Fruit fly (Drosophila melanogaster) whole organism, embryonic: Measurements from ENCODE around the gene CG11309.
A peak's percentile ranks its signal among the peaks of the same experiment; 100 is the strongest.

ENCODE experiments used
- ATbp ChIP-seq: fragments of 200-800 bp; sonication (Bioruptor generic); optimal IDR thresholded peaks from 2 replicates; lab custom pipeline; 2017; ENCODE audit warnings: missing biosample characterization, mild to moderate bottlenecking, missing genetic modification characterization, missing genetic modification reagents
- Awh ChIP-seq: fragments of 200-800 bp; sonication (Bioruptor generic); IDR thresholded peaks from 2 replicates; pipeline ENCODE4, ENCODE4 v1.3.6; 2022; ENCODE audit warnings: missing biosample characterization, missing genetic modification characterization
- BtbVII ChIP-seq: fragments of 200-800 bp; sonication (Bioruptor generic); optimal IDR thresholded peaks from 3 replicates; lab custom pipeline; 2017; ENCODE audit warnings: missing biosample characterization, mild to moderate bottlenecking, missing genetic modification characterization
- CG10274 ChIP-seq: fragments of 200-800 bp; sonication (Bioruptor generic); optimal IDR thresholded peaks from 3 replicates; lab custom pipeline; 2017; ENCODE audit warnings: missing biosample characterization, mild to moderate bottlenecking, missing genetic modification characterization
- CG11504 ChIP-seq: fragments of 200-800 bp; sonication (Bioruptor generic); optimal IDR thresholded peaks from 3 replicates; lab custom pipeline; 2019; ENCODE audit warnings: missing biosample characterization, mild to moderate bottlenecking, missing genetic modification characterization, moderate library complexity
- CG16863 ChIP-seq: fragments of 200-800 bp; sonication (Bioruptor generic); optimal IDR thresholded peaks from 3 replicates; lab custom pipeline; 2016; ENCODE audit warnings: missing biosample characterization, missing genetic modification characterization
- CG17361 ChIP-seq: fragments of 200-800 bp; sonication (Bioruptor generic); IDR thresholded peaks from 3 replicates; pipeline ENCODE4 v1.3.6; 2022; ENCODE audit warnings: missing biosample characterization, missing genetic modification characterization
- CG18619 ChIP-seq: fragments of 200-800 bp; sonication (Bioruptor generic); optimal IDR thresholded peaks from 3 replicates; lab custom pipeline; 2017; ENCODE audit warnings: missing biosample characterization, mild to moderate bottlenecking, missing genetic modification characterization
- CG2120 ChIP-seq: fragments of 200-800 bp; sonication (Bioruptor generic); optimal IDR thresholded peaks from 3 replicates; lab custom pipeline; 2016; ENCODE audit warnings: missing biosample characterization, missing genetic modification characterization
- CG31388 ChIP-seq: fragments of 200-800 bp; sonication (Bioruptor generic); optimal IDR thresholded peaks from 2 replicates; lab custom pipeline; 2016; ENCODE audit warnings: missing biosample characterization, missing genetic modification characterization
- CG5953 ChIP-seq: fragments of 200-800 bp; sonication (Bioruptor generic); IDR thresholded peaks from 2 replicates; pipeline ENCODE4 v1.3.6; 2022; ENCODE audit warnings: missing biosample characterization, missing genetic modification characterization
- CHES-1-like ChIP-seq: fragments of 200-800 bp; sonication (Bioruptor generic); optimal IDR thresholded peaks from 2 replicates; lab custom pipeline; 2016; ENCODE audit warnings: missing biosample characterization, missing genetic modification characterization
- Deaf1 ChIP-seq: fragments of 200-800 bp; optimal IDR thresholded peaks from 3 replicates; lab custom pipeline; 2019; ENCODE audit warnings: missing biosample characterization, mild to moderate bottlenecking, missing genetic modification characterization, moderate library complexity
- Dek ChIP-seq: fragments of 200-800 bp; sonication (Bioruptor generic); optimal IDR thresholded peaks from 3 replicates; lab custom pipeline; 2019; ENCODE audit warnings: missing biosample characterization, mild to moderate bottlenecking, missing genetic modification characterization, moderate library complexity
- Dfd ChIP-seq, 2 experiments: fragments of >200 bp; optimal IDR thresholded peaks; 2 replicates each; lab custom pipeline; 2017; ENCODE audit warnings: missing biosample characterization in 2 of 2, missing genetic modification characterization in 2 of 2
- Hr51 ChIP-seq, 2 experiments: fragments of 200-800 bp; sonication (Bioruptor generic); optimal IDR thresholded peaks; 2 replicates in 1 of 2; 3 replicates in 1 of 2; lab custom pipeline; 2016 to 2018; ENCODE audit warnings: missing biosample characterization in 2 of 2, missing genetic modification characterization in 2 of 2, mild to moderate bottlenecking in 1 of 2, moderate library complexity in 1 of 2
- Hr78 ChIP-seq, 2 experiments: fragments of 200-800 bp in 1 of 2; fragments of >200 bp in 1 of 2; sonication (Bioruptor generic) in 1 of 2; optimal IDR thresholded peaks; 2 replicates each; lab custom pipeline; 2017 to 2019; ENCODE audit warnings: missing biosample characterization in 2 of 2, missing genetic modification characterization in 2 of 2, mild to moderate bottlenecking in 1 of 2, moderate library complexity in 1 of 2
- Med ChIP-seq: fragments of 200-800 bp; sonication (Bioruptor generic); peaks from one replicate; lab custom pipeline; 2016; ENCODE audit warnings: missing biosample characterization, missing genetic modification characterization, mild to moderate bottlenecking, inconsistent platforms, moderate library complexity
- Pdp1 ChIP-seq, 2 experiments: fragments of 200-800 bp; sonication (Bioruptor generic); optimal IDR thresholded peaks; 3 replicates each; lab custom pipeline; 2016; ENCODE audit warnings: missing biosample characterization in 2 of 2, missing genetic modification characterization in 2 of 2, mild to moderate bottlenecking in 1 of 2, moderate library complexity in 1 of 2
- Sox100B ChIP-seq: fragments of 200-800 bp; sonication (Bioruptor generic); optimal IDR thresholded peaks from 3 replicates; lab custom pipeline; 2018; ENCODE audit warnings: missing biosample characterization, mild to moderate bottlenecking, missing genetic modification characterization
- Stat92E ChIP-seq, 3 experiments: fragments of >200 bp in 2 of 3; fragments of 200-800 bp in 1 of 3; sonication (Bioruptor generic) in 1 of 3; optimal IDR thresholded peaks; 2 replicates each; lab custom pipeline; 2017 to 2019; ENCODE audit warnings: missing biosample characterization in 3 of 3, missing genetic modification characterization in 3 of 3, mild to moderate bottlenecking in 1 of 3, moderate library complexity in 1 of 3
- Vsx1 ChIP-seq: fragments of 200-800 bp; sonication (Bioruptor generic); optimal IDR thresholded peaks from 2 replicates; lab custom pipeline; 2017; ENCODE audit warnings: missing biosample characterization, mild to moderate bottlenecking, missing genetic modification characterization, missing genetic modification reagents
- abd-A ChIP-seq: fragments of 200-800 bp; sonication (Bioruptor generic); optimal IDR thresholded peaks from 3 replicates; lab custom pipeline; 2019; ENCODE audit warnings: missing biosample characterization, mild to moderate bottlenecking, missing genetic modification characterization, moderate library complexity
- bigmax ChIP-seq: fragments of 200-800 bp; sonication (Bioruptor generic); optimal IDR thresholded peaks from 2 replicates; lab custom pipeline; 2018; ENCODE audit warnings: missing biosample characterization, mild to moderate bottlenecking, missing genetic modification characterization
- chinmo ChIP-seq: fragments of 200-800 bp; sonication (Bioruptor generic); IDR thresholded peaks from 4 replicates; pipeline ENCODE4 v1.3.6; 2022; ENCODE audit warnings: missing biosample characterization, missing genetic modification characterization; ENCODE audit not compliant: partially characterized antibody
- corto ChIP-seq: fragments of 200-800 bp; sonication (Bioruptor generic); optimal IDR thresholded peaks from 2 replicates; lab custom pipeline; 2016; ENCODE audit warnings: missing biosample characterization, mild to moderate bottlenecking, missing genetic modification characterization, moderate library complexity
- croc ChIP-seq: fragments of 200-800 bp; sonication (Bioruptor generic); conservative IDR thresholded peaks from 3 replicates; pipeline ENCODE4 v1.3.6; 2022; ENCODE audit warnings: missing biosample characterization, missing genetic modification characterization
- crol ChIP-seq: fragments of 200-800 bp; sonication (Bioruptor generic); IDR thresholded peaks from 2 replicates; pipeline ENCODE4 v1.3.6; 2022; ENCODE audit warnings: missing biosample characterization, missing genetic modification characterization
- eve ChIP-seq, 2 experiments: fragments of >200 bp; optimal IDR thresholded peaks; 2 replicates each; lab custom pipeline; 2017; ENCODE audit warnings: missing biosample characterization in 2 of 2, missing genetic modification characterization in 2 of 2
- gem ChIP-seq: fragments of 200-800 bp; sonication (Bioruptor generic); optimal IDR thresholded peaks from 2 replicates; lab custom pipeline; 2019; ENCODE audit warnings: missing biosample characterization, mild to moderate bottlenecking, missing genetic modification characterization, moderate library complexity
- grn ChIP-seq: fragments of 200-800 bp; sonication (Bioruptor generic); optimal IDR thresholded peaks from 3 replicates; lab custom pipeline; 2017; ENCODE audit warnings: missing biosample characterization, missing genetic modification characterization
- kni ChIP-seq: fragments of 200-800 bp; sonication (Bioruptor generic); optimal IDR thresholded peaks from 3 replicates; lab custom pipeline; 2017; ENCODE audit warnings: mild to moderate bottlenecking, missing biosample characterization, missing genetic modification reagents, missing genetic modification characterization
- phol ChIP-seq: fragments of 200-800 bp; sonication (Bioruptor generic); optimal IDR thresholded peaks from 3 replicates; lab custom pipeline; 2018; ENCODE audit warnings: missing biosample characterization, mild to moderate bottlenecking, missing genetic modification characterization, moderate library complexity
- pros ChIP-seq: fragments of 200-800 bp; sonication (Bioruptor generic); optimal IDR thresholded peaks from 3 replicates; lab custom pipeline; 2019; ENCODE audit warnings: missing biosample characterization, mild to moderate bottlenecking, missing genetic modification characterization, moderate library complexity
- run ChIP-seq: fragments of 200-800 bp; sonication (Bioruptor generic); optimal IDR thresholded peaks from 3 replicates; lab custom pipeline; 2018; ENCODE audit warnings: missing biosample characterization, mild to moderate bottlenecking, missing genetic modification characterization
- sd ChIP-seq: fragments of 200-800 bp; sonication (Bioruptor generic); optimal IDR thresholded peaks from 3 replicates; lab custom pipeline; 2018; ENCODE audit warnings: missing biosample characterization, mild to moderate bottlenecking, missing genetic modification characterization, moderate library complexity
- sqz ChIP-seq: fragments of 200-800 bp; sonication (Bioruptor generic); optimal IDR thresholded peaks from 3 replicates; lab custom pipeline; 2018; ENCODE audit warnings: missing biosample characterization, mild to moderate bottlenecking, missing genetic modification characterization
- ttk ChIP-seq: fragments of 200-800 bp; sonication (Bioruptor generic); IDR thresholded peaks from 2 replicates; pipeline ENCODE4 v2.1.2; 2022; ENCODE audit warnings: missing biosample characterization, missing genetic modification characterization
- zen ChIP-seq: fragments of 200-800 bp; sonication (Bioruptor generic); optimal IDR thresholded peaks from 3 replicates; lab custom pipeline; 2018; ENCODE audit warnings: missing biosample characterization, mild to moderate bottlenecking, missing genetic modification characterization, moderate library complexity

The CG11309 gene

dm6 chr3L:21259257-21259656 lies 45.2 kb downstream of the CG11309 start (continued):
- TF ChIP-seq CG16863 (no peak), CG17361 (GFP tag; lab: Robert Waterston, UW) (no peak), Dfd (GFP tag; optimal IDR thresholded peaks at IDR 0.05; lab: Kevin White, UChicago) (no peak), ttk (GFP tag; lab: Robert Waterston, UW) (0 out of 2 replicates have a peak, but pooled peaks have one; percentile 24), croc (GFP tag; lab: Robert Waterston, UW) (no peak), CG18619 (no peak), phol (peak; percentile 26), crol (GFP tag; lab: Robert Waterston, UW) (peak; percentile 32; the same call in 1 of the 2 replicates), Hr78 (GFP tag; optimal IDR thresholded peaks at IDR 0.05; lab: Kevin White, UChicago) (peak in 1 of 2 experiments; percentile 71), zen (tag; lab: Kevin White, UChicago) (no peak)

DNA sequence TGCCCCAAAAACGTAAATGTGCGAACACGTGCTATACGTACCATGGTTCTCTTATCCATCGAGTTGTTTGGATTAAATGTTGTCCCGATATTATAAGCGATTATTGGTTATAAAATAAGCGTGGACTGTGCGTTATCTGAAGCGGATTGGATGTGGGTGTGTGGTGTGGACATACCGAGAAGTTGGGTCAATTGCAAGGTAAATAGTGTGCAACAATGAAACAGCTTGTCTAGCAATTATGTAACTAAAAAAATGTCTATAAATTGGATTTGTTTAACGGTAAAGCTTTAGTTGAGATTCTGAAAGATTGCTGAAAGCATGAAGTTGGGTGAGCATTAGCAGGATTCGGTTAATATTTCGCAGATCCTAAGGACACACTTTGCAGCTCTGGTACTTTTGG lies 46.7 kb downstream of the CG11309 start, which contains the start of gene CG43218:
Gene CG43218, plus strand, starts transcription at position 290 of the 400 bp plus-strand sequence.
- TF ChIP-seq eve (GFP tag; optimal IDR thresholded peaks at IDR 0.05; lab: Kevin White, UChicago): peak in 1 of 2 experiments; percentile 7
- TF ChIP-seq Pdp1 (GFP tag; optimal IDR thresholded peaks at IDR 0.05; lab: Kevin White, UChicago): peak in 1 of 2 experiments; percentile 69
- no peak for TF ChIP-seq CG31388 (GFP tag; lab: Kevin White, UChicago)

- TF ChIP-seq sqz (GFP tag; lab: Kevin White, UChicago): peak; percentile 32
- TF ChIP-seq gem: peak; percentile 0
- peak in 1 of 2 experiments; percentile 69 for TF ChIP-seq Hr78 (GFP tag; optimal IDR thresholded peaks at IDR 0.05; lab: Kevin White, UChicago)
- no peak for TF ChIP-seq CG5953 (GFP tag; lab: Robert Waterston, UW)
- TF ChIP-seq ATbp (GFP tag; lab: Kevin White, UChicago): no peak
- peak; percentile 16 for TF ChIP-seq Deaf1
- no peak for TF ChIP-seq CHES-1-like (GFP tag; lab: Kevin White, UChicago)
- TF ChIP-seq chinmo (GFP tag; lab: Robert Waterston, UW): 0 out of 4 replicates have a peak, but pooled peaks have one; percentile 25
- peak; percentile 81 for TF ChIP-seq abd-A (tag; lab: Kevin White, UChicago)
- TF ChIP-seq CG10274 (GFP tag; lab: Kevin White, UChicago): no peak
- no peak for TF ChIP-seq run (tag; lab: Kevin White, UChicago)
- peak; percentile 10 for TF ChIP-seq pros (GFP tag; lab: Kevin White, UChicago)
- peak; percentile 78 for TF ChIP-seq sd (tag; lab: Kevin White, UChicago)
- TF ChIP-seq Awh (GFP tag; lab: Robert Waterston, UW): peak; percentile 62; the same call in 1 of the 2 replicates
- peak; percentile 15 for TF ChIP-seq CG11504 (tag; lab: Kevin White, UChicago)
- TF ChIP-seq Med (GFP tag; lab: Kevin White, UChicago): peak; percentile 38
- TF ChIP-seq Sox100B (GFP tag; lab: Kevin White, UChicago): peak; percentile 20
- peak; percentile 58 for TF ChIP-seq crol (GFP tag; lab: Robert Waterston, UW)
- TF ChIP-seq grn (GFP tag; lab: Kevin White, UChicago): peak; percentile 93
- no peak for TF ChIP-seq Dek
- no peak for TF ChIP-seq BtbVII (GFP tag; lab: Kevin White, UChicago)
- peak; percentile 14 for TF ChIP-seq corto (GFP tag; lab: Kevin White, UChicago)
- peak; percentile 17 for TF ChIP-seq CG2120 (GFP tag; lab: Kevin White, UChicago)
- peak; percentile 69 for TF ChIP-seq kni (GFP tag; lab: Kevin White, UChicago)
- TF ChIP-seq Vsx1 (GFP tag; lab: Kevin White, UChicago): peak; percentile 17
- peak in 1 of 3 experiments; percentile 4 for TF ChIP-seq Stat92E (GFP tag; optimal IDR thresholded peaks at IDR 0.05; lab: Kevin White, UChicago)
- peak; percentile 32 for TF ChIP-seq bigmax (GFP tag; lab: Kevin White, UChicago)
- TF ChIP-seq Hr51 (GFP tag; optimal IDR thresholded peaks at IDR 0.05; lab: Kevin White, UChicago): peak in 1 of 2 experiments; percentile 16
- peak in 1 of 2 experiments; percentile 8 for TF ChIP-seq Pdp1 (GFP tag; optimal IDR thresholded peaks at IDR 0.05; lab: Kevin White, UChicago)
Measured at dm6 chr3L:21256062-21257023, 48.1 kb downstream of the CG11309 start.
